Fruit fly (Drosophila melanogaster) Kc167 (cell line): ENCODE results near the gene CG8312.

Source experiments
- psq ChIP-seq: fragments of >200 bp; optimal IDR thresholded peaks from 2 replicates; lab custom pipeline; 2017; ENCODE audit warnings: missing external identifiers
- ttk ChIP-seq: sonication (Bioruptor generic); optimal IDR thresholded peaks from 2 replicates; lab custom pipeline; 2017; ENCODE audit warnings: missing external identifiers

DNA sequence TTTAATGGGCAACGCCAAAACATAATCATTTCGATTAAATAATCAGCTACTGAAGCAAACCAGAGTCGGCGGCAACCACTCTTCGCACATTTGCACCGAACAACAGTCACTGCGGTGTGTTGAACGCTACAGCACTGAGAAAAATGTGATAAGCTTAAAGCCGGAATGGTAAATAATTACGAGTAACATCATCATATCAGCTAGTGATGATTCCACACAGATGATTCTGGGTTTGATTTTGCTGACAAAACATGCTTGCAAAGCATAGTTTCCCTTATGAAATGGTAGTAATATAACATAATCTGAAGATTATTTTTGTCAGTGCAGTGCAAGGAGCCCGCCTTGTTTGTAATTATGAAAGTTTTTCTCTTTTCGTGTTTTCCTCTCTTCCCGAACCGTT, 7.0 kb downstream of the CG8312 start:
- no peak for TF ChIP-seq psq (lab: Kevin White, UChicago)
- TF ChIP-seq ttk (lab: Kevin White, UChicago) = no peak
